Worm (Caenorhabditis elegans): ENCODE measurements around the gene arp-11.

- TF ChIP-seq ham-2 (GFP tag; optimal IDR thresholded peaks at IDR 0.05), result no peak
- TF ChIP-seq ztf-11 (tag; optimal IDR thresholded peaks at IDR 0.05), result no peak
- no peak for TF ChIP-seq M03D4.4 (tag; optimal IDR thresholded peaks at IDR 0.05)
- TF ChIP-seq nhr-237 (tag; optimal IDR thresholded peaks at IDR 0.05), result no peak
- no peak for TF ChIP-seq unc-62 (GFP tag; optimal IDR thresholded peaks at IDR 0.05)
Measured at ce11 chrIV:7914991-7915390, 12.9 kb upstream of the arp-11 start, which contains the start of gene C49H3.4.

All from whole organism, mixed stage, embryonic.